Fruit fly (Drosophila melanogaster): ENCODE results near the gene CG18135.
"Not testable (repeated sequence)": the region's sequence is repeated elsewhere in the genome, so short reads cannot be mapped to it uniquely, and the experiment has no call there.

- TF ChIP-seq fd85E (GFP tag; optimal IDR thresholded peaks at IDR 0.05); Smox (GFP tag; optimal IDR thresholded peaks at IDR 0.05); CG15336 (GFP tag; IDR thresholded peaks at IDR 0.05); spab (GFP tag; optimal IDR thresholded peaks at IDR 0.05); achi (GFP tag; optimal IDR thresholded peaks at IDR 0.05); fd59A (GFP tag; optimal IDR thresholded peaks at IDR 0.05); CG6276 (GFP tag; optimal IDR thresholded peaks at IDR 0.05); salr (GFP tag; optimal IDR thresholded peaks at IDR 0.05); Ets21C (GFP tag; optimal IDR thresholded peaks at IDR 0.05); Hr38 (GFP tag; optimal IDR thresholded peaks at IDR 0.05); CG16779 (tag; optimal IDR thresholded peaks at IDR 0.05); svp (GFP tag); OdsH (GFP tag; optimal IDR thresholded peaks at IDR 0.05): not testable (repeated sequence)
These were observed 10.8 kb upstream of the CG18135 start for dm6 chr3L:19008855-19009254.

Measured in whole organism, prepupa.